Fruit fly (Drosophila melanogaster) whole organism, prepupa: ENCODE results near the gene gry.

Experiments
- CG11762 ChIP-seq: fragments of 200-800 bp; sonication (Bioruptor generic); optimal IDR thresholded peaks from 3 replicates; lab custom pipeline; 2016; ENCODE audit warnings: missing biosample characterization, missing genetic modification characterization; ENCODE audit not compliant: insufficient read depth
- CG31627 ChIP-seq: fragments of 200-800 bp; sonication (Bioruptor generic); optimal IDR thresholded peaks from 3 replicates; lab custom pipeline; 2016; ENCODE audit warnings: missing biosample characterization, missing genetic modification characterization
- CG7368 ChIP-seq: fragments of 200-800 bp; sonication (Bioruptor generic); optimal IDR thresholded peaks from 3 replicates; lab custom pipeline; 2016; ENCODE audit warnings: missing biosample characterization, missing genetic modification characterization
- CG8632 ChIP-seq: fragments of 200-800 bp; sonication (Bioruptor generic); optimal IDR thresholded peaks from 3 replicates; lab custom pipeline; 2016; ENCODE audit warnings: missing biosample characterization, missing genetic modification characterization
- Hr38 ChIP-seq: sonication (Bioruptor generic); optimal IDR thresholded peaks from 2 replicates; lab custom pipeline; 2016; ENCODE audit warnings: missing biosample characterization, missing genetic modification characterization
- Lpt ChIP-seq: fragments of 200-800 bp; sonication (Bioruptor generic); optimal IDR thresholded peaks from 3 replicates; lab custom pipeline; 2016; ENCODE audit warnings: missing biosample characterization, missing genetic modification characterization
- OdsH ChIP-seq: fragments of 200-800 bp; sonication (Bioruptor generic); optimal IDR thresholded peaks from 3 replicates; lab custom pipeline; 2016; ENCODE audit warnings: missing biosample characterization, missing genetic modification characterization
- Sox102F ChIP-seq: fragments of 200-800 bp; sonication (Bioruptor generic); optimal IDR thresholded peaks from 2 replicates; lab custom pipeline; 2016; ENCODE audit warnings: missing biosample characterization, mild to moderate bottlenecking, missing genetic modification characterization
- achi ChIP-seq: fragments of 200-800 bp; sonication (Bioruptor generic); optimal IDR thresholded peaks from 3 replicates; lab custom pipeline; 2016; ENCODE audit warnings: missing biosample characterization, missing genetic modification characterization
- lz ChIP-seq: fragments of 200-800 bp; sonication (Bioruptor generic); optimal IDR thresholded peaks from 3 replicates; lab custom pipeline; 2016; ENCODE audit warnings: missing biosample characterization, missing genetic modification characterization
- net ChIP-seq: fragments of 200-800 bp; sonication (Bioruptor generic); optimal IDR thresholded peaks from 3 replicates; lab custom pipeline; 2016; ENCODE audit warnings: missing biosample characterization, missing genetic modification characterization
- spab ChIP-seq: fragments of 200-800 bp; sonication (Bioruptor generic); optimal IDR thresholded peaks from 2 replicates; lab custom pipeline; 2017; ENCODE audit warnings: missing biosample characterization, mild to moderate bottlenecking, missing genetic modification characterization, missing genetic modification reagents

dm6 chr3L:3177872-3178271, 21.0 kb upstream of the gry start:
- no peak for TF ChIP-seq Sox102F (GFP tag; lab: Kevin White, UChicago)
- no peak for TF ChIP-seq Lpt (GFP tag; lab: Kevin White, UChicago)
- TF ChIP-seq Hr38 (GFP tag; lab: Kevin White, UChicago): no peak
- no peak for TF ChIP-seq spab (GFP tag; lab: Kevin White, UChicago)
- TF ChIP-seq CG7368 (GFP tag; lab: Kevin White, UChicago): no peak
- TF ChIP-seq net (GFP tag; lab: Kevin White, UChicago): no peak
- no peak for TF ChIP-seq CG31627
- TF ChIP-seq CG11762 (GFP tag; lab: Kevin White, UChicago): no peak
- TF ChIP-seq OdsH (GFP tag; lab: Kevin White, UChicago): no peak
- TF ChIP-seq lz (GFP tag; lab: Kevin White, UChicago): no peak
- TF ChIP-seq achi (GFP tag; lab: Kevin White, UChicago): no peak
- no peak for TF ChIP-seq CG8632 (GFP tag; lab: Kevin White, UChicago)
